Worm (Caenorhabditis elegans): ENCODE results near the gene srm-6.

Gene srm-6

DNA sequence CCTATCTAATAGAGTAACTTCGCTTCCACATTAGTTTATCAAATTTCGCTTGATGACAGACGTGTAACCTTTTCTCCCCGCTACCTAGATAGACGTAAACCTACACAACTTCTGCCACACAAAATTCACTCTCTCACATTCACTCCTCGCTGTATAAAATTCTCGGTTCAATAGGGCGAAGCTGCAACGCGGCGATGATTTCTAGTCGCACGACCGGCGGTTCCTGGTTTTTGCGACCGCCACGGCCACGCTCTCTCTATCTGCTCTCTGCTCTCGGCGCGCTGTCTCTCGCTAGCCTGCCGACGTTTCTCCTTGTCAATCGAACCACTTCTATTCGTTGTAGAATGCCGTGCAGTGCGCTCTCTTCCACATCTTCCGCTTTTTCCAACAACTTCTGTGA, 14.2 kb downstream of the srm-6 start (continued):
- TF ChIP-seq mab-5 (tag; optimal IDR thresholded peaks at IDR 0.05): peak; percentile 50
- TF ChIP-seq dmd-4 (tag; optimal IDR thresholded peaks at IDR 0.05): no peak
- TF ChIP-seq ZK546.5 (tag; optimal IDR thresholded peaks at IDR 0.05): no peak
- peak; percentile 49 for TF ChIP-seq sma-9 (GFP tag; optimal IDR thresholded peaks at IDR 0.05)
- no peak for TF ChIP-seq sma-9 (tag; optimal IDR thresholded peaks at IDR 0.05)
- TF ChIP-seq zag-1 (tag; optimal IDR thresholded peaks at IDR 0.05): peak; percentile 87
- peak in 1 of 2 experiments; percentile 40 for TF ChIP-seq mdl-1 (tag; optimal IDR thresholded peaks at IDR 0.05)
- no peak for TF ChIP-seq elt-3 (tag; optimal IDR thresholded peaks at IDR 0.05)
- peak; percentile 88 for TF ChIP-seq nhr-129 (tag; optimal IDR thresholded peaks at IDR 0.05)
- TF ChIP-seq lin-11 (tag; optimal IDR thresholded peaks at IDR 0.05): peak; percentile 59
- TF ChIP-seq F13H6.1 (tag; optimal IDR thresholded peaks at IDR 0.05): peak; percentile 79
- TF ChIP-seq alr-1 (tag; optimal IDR thresholded peaks at IDR 0.05): no peak
- no peak for TF ChIP-seq ceh-82 (tag; optimal IDR thresholded peaks at IDR 0.05)
- TF ChIP-seq ztf-1 (GFP tag; conservative IDR thresholded peaks at IDR 0.05): no peak
- peak; percentile 1 to 76 for TF ChIP-seq lsy-2 (tag; optimal IDR thresholded peaks at IDR 0.05)
- peak; percentile 40 for TF ChIP-seq egl-27 (tag; optimal IDR thresholded peaks at IDR 0.05)

DNA sequence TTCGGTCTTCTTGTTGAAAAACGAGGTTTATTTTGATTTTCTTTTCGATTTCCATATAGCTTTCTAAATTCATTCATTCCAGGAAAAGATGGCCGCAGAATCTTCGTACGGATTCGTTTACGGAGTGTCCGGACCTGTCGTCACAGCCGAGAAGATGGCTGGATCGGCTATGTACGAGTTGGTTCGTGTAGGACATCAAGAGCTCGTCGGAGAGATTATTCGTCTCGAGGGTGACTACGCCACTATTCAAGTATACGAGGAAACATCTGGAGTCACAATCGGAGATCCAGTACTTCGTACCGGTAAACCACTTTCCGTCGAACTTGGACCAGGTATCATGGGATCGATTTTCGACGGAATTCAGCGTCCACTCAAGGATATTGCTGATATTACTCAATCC, 14.9 kb downstream of the srm-6 start, which contains the start of gene vha-13:
vha-13 (plus strand) TSS at position 81 of the 400 bp plus-strand sequence.
- TF ChIP-seq mdl-1 (tag; optimal IDR thresholded peaks at IDR 0.05): no peak
- no peak for TF ChIP-seq zag-1 (tag; optimal IDR thresholded peaks at IDR 0.05)
- TF ChIP-seq fos-1 (tag; optimal IDR thresholded peaks at IDR 0.05): no peak

DNA sequence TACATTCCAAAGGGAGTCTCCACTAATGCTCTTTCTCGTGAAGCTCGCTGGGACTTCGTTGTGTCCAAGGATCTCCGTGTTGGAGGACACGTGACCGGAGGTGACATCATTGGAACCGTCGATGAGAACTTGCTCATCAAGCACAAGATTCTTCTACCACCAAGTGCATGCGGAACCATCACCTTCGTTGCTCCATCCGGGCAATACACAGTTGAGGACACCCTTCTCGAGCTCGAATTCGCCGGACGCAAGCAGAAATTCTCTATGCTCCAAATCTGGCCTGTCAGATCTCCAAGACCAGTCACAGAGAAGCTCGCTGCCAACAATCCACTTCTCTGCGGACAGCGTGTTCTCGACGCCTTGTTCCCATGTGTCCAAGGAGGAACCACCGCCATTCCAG, 15.3 kb downstream of the srm-6 start:
- TF ChIP-seq nhr-23 (tag; optimal IDR thresholded peaks at IDR 0.05): no peak
- no peak for TF ChIP-seq snpc-4 (tag; optimal IDR thresholded peaks at IDR 0.05)
- TF ChIP-seq ztf-4 (tag; optimal IDR thresholded peaks at IDR 0.05): no peak
- TF ChIP-seq fos-1 (tag; optimal IDR thresholded peaks at IDR 0.05): no peak
- no peak for TF ChIP-seq mab-5 (tag; optimal IDR thresholded peaks at IDR 0.05)
- TF ChIP-seq F13H6.1 (tag; optimal IDR thresholded peaks at IDR 0.05): no peak
- TF ChIP-seq elt-3 (tag; optimal IDR thresholded peaks at IDR 0.05): no peak
- TF ChIP-seq ceh-16 (tag; optimal IDR thresholded peaks at IDR 0.05): no peak
- no peak for TF ChIP-seq lsy-2 (tag; optimal IDR thresholded peaks at IDR 0.05)
- TF ChIP-seq elt-1 (tag; optimal IDR thresholded peaks at IDR 0.05): no peak
- no peak for TF ChIP-seq aly-2 (tag; optimal IDR thresholded peaks at IDR 0.05)
- TF ChIP-seq zag-1 (tag; optimal IDR thresholded peaks at IDR 0.05): no peak
- TF ChIP-seq nhr-11 (tag; optimal IDR thresholded peaks at IDR 0.05): no peak
- no peak for TF ChIP-seq nhr-6 (tag; optimal IDR thresholded peaks at IDR 0.05)
- no peak for TF ChIP-seq mbf-1 (tag; optimal IDR thresholded peaks at IDR 0.05)
- TF ChIP-seq sma-9 (GFP tag; optimal IDR thresholded peaks at IDR 0.05): no peak
- TF ChIP-seq sma-9 (tag; optimal IDR thresholded peaks at IDR 0.05): no peak
- TF ChIP-seq nhr-129 (tag; optimal IDR thresholded peaks at IDR 0.05): no peak
- no peak for TF ChIP-seq ztf-1 (GFP tag; conservative IDR thresholded peaks at IDR 0.05)
- TF ChIP-seq nhr-21 (tag; optimal IDR thresholded peaks at IDR 0.05): no peak
- TF ChIP-seq nhr-77 (tag; optimal IDR thresholded peaks at IDR 0.05): no peak

DNA sequence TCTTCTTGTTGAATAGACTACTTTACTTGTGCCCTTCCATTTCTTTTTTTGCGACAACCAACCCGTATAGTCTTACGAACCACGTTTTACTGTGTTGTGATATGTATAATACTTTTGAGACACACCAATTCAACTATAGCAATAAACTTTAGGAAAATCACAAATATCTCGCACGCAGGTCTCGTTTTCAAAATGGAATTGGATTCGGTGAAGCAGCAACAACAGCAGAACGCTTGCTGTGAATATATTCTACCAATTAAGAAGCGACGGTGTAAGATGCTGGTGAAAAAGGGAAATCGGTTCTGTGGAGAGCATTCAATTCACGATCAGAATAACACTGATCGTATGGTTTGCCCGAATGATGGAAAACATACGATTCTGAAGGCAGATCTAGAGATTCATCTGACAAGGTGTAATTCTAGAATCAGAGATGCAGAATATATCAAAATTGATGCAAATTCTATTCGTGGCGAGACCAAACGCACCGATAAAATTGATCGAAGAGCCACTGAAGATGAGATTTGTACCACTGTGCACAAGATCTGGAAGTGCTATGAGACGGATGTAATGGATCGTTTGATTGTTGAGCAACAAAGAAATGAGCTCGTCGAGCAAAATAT, 17.6 kb downstream of the srm-6 start, which contains the start of gene Y49A3A.3:
Y49A3A.3 (plus strand) TSS at position 153 of the 620 bp plus-strand sequence.
- peak; percentile 44 for TF ChIP-seq nhr-25 (tag; optimal IDR thresholded peaks at IDR 0.05)
- TF ChIP-seq sma-9 (GFP tag; optimal IDR thresholded peaks at IDR 0.05): peak; percentile 17
- TF ChIP-seq sma-9 (tag; optimal IDR thresholded peaks at IDR 0.05): no peak
- no peak for TF ChIP-seq skn-1 (tag; optimal IDR thresholded peaks at IDR 0.05)
- TF ChIP-seq lin-13 (GFP tag; optimal IDR thresholded peaks at IDR 0.05): peak; percentile 37
- TF ChIP-seq sma-3 (GFP tag; optimal IDR thresholded peaks at IDR 0.05): peak; percentile 45
- TF ChIP-seq nhr-77 (tag; optimal IDR thresholded peaks at IDR 0.05): no peak
- peak; percentile 17 for TF ChIP-seq F13H6.1 (tag; optimal IDR thresholded peaks at IDR 0.05)
- TF ChIP-seq aly-2 (tag; optimal IDR thresholded peaks at IDR 0.05): peak; percentile 70
- TF ChIP-seq crh-2 (tag; optimal IDR thresholded peaks at IDR 0.05): peak; percentile 17
- TF ChIP-seq gmeb-1 (tag; optimal IDR thresholded peaks at IDR 0.05): peak; percentile 49
- peak; percentile 49 for TF ChIP-seq ama-1 (optimal IDR thresholded peaks at IDR 0.05)
- TF ChIP-seq Y55F3AM.14 (GFP tag; optimal IDR thresholded peaks at IDR 0.05): peak; percentile 62
- peak; percentile 49 for TF ChIP-seq nhr-129 (tag; optimal IDR thresholded peaks at IDR 0.05)
- no peak for TF ChIP-seq ztf-1 (GFP tag; conservative IDR thresholded peaks at IDR 0.05)

Measured in whole organism, L2 larva.